Fruit fly (Drosophila melanogaster) whole organism, embryonic: ENCODE measurements around the gene CG17687.
A peak's percentile ranks its signal among the peaks of the same experiment; 100 is the strongest.

Source experiments
- Abd-B ChIP-seq: fragments of 200-800 bp; sonication (Bioruptor generic); optimal IDR thresholded peaks from 2 replicates; lab custom pipeline; 2018; ENCODE audit warnings: missing biosample characterization, mild to moderate bottlenecking, missing genetic modification characterization, moderate library complexity
- BEAF-32 ChIP-seq: fragments of 200-800 bp; sonication (Bioruptor generic); optimal IDR thresholded peaks from 3 replicates; lab custom pipeline; 2017; ENCODE audit warnings: missing biosample characterization, missing genetic modification characterization, mild to moderate bottlenecking, moderate library complexity, missing genetic modification reagents
- CG1024 ChIP-seq: fragments of 200-800 bp; sonication (Bioruptor generic); IDR thresholded peaks from 2 replicates; pipeline ENCODE4 v1.3.6; 2022; ENCODE audit warnings: missing biosample characterization, missing genetic modification characterization
- CG10321 ChIP-seq: fragments of 200-800 bp; sonication (Bioruptor generic); IDR thresholded peaks from 2 replicates; pipeline ENCODE4 v1.3.6; 2022; ENCODE audit warnings: missing biosample characterization, missing genetic modification characterization
- CG11456 ChIP-seq: fragments of 200-800 bp; sonication (Bioruptor generic); IDR thresholded peaks from 3 replicates; pipeline ENCODE4 v1.3.6; 2022; ENCODE audit warnings: missing biosample characterization, missing genetic modification characterization
- CG1603 ChIP-seq: fragments of 200-800 bp; sonication (Bioruptor generic); optimal IDR thresholded peaks from 2 replicates; lab custom pipeline; 2019; ENCODE audit warnings: missing biosample characterization, mild to moderate bottlenecking, missing genetic modification characterization, moderate library complexity
- CG16815 ChIP-seq: fragments of 200-800 bp; sonication (Bioruptor generic); optimal IDR thresholded peaks from 3 replicates; lab custom pipeline; 2017; ENCODE audit warnings: missing biosample characterization, mild to moderate bottlenecking, missing genetic modification characterization
- CG18476 ChIP-seq: fragments of 200-800 bp; sonication (Bioruptor generic); optimal IDR thresholded peaks from 2 replicates; lab custom pipeline; 2016; ENCODE audit warnings: missing biosample characterization, mild to moderate bottlenecking, missing genetic modification characterization
- CG18764 ChIP-seq: fragments of 200-800 bp; sonication (Bioruptor generic); optimal IDR thresholded peaks from 3 replicates; lab custom pipeline; 2016; ENCODE audit warnings: missing biosample characterization, missing genetic modification characterization
- CG2129 ChIP-seq: fragments of 200-800 bp; sonication (Bioruptor generic); IDR thresholded peaks from 2 replicates; pipeline ENCODE4 v1.3.6; 2022; ENCODE audit warnings: missing biosample characterization, missing genetic modification characterization; ENCODE audit not compliant: partially characterized antibody
- CG2199 ChIP-seq: fragments of 200-800 bp; sonication (Bioruptor generic); IDR thresholded peaks from 3 replicates; pipeline ENCODE4 v1.3.6; 2022; ENCODE audit warnings: missing biosample characterization, missing genetic modification characterization
- CG34224 ChIP-seq: fragments of 200-800 bp; sonication (Bioruptor generic); IDR thresholded peaks from 3 replicates; pipeline ENCODE4 v1.3.6; 2022; ENCODE audit warnings: missing biosample characterization, missing genetic modification characterization; ENCODE audit not compliant: partially characterized antibody
- CG6683 ChIP-seq: fragments of 200-800 bp; sonication (Bioruptor generic); optimal IDR thresholded peaks from 2 replicates; lab custom pipeline; 2017; ENCODE audit warnings: missing biosample characterization, mild to moderate bottlenecking, missing genetic modification characterization, missing genetic modification reagents
- CG7786 ChIP-seq: fragments of 200-800 bp; sonication (Bioruptor generic); optimal IDR thresholded peaks from 2 replicates; lab custom pipeline; 2016; ENCODE audit warnings: missing biosample characterization, missing genetic modification characterization
- CG8924 ChIP-seq: fragments of 200-800 bp; optimal IDR thresholded peaks from 3 replicates; lab custom pipeline; 2019; ENCODE audit warnings: missing biosample characterization, mild to moderate bottlenecking, missing genetic modification characterization, moderate library complexity
- Dp ChIP-seq: fragments of 200-800 bp; sonication (Bioruptor generic); optimal IDR thresholded peaks from 2 replicates; lab custom pipeline; 2018; ENCODE audit warnings: missing biosample characterization, mild to moderate bottlenecking, missing genetic modification characterization, moderate library complexity
- E2f2 ChIP-seq: fragments of 200-800 bp; sonication (Bioruptor generic); IDR thresholded peaks from 2 replicates; pipeline ENCODE4 v1.3.6; 2022; ENCODE audit warnings: missing biosample characterization, missing genetic modification characterization
- H15 ChIP-seq: fragments of 200-800 bp; sonication (Bioruptor generic); IDR thresholded peaks from 3 replicates; pipeline ENCODE4 v1.3.6; 2022; ENCODE audit warnings: missing biosample characterization, missing genetic modification characterization
- Jarid2 ChIP-seq: fragments of 200-800 bp; sonication (Bioruptor generic); optimal IDR thresholded peaks from 3 replicates; lab custom pipeline; 2017; ENCODE audit warnings: mild to moderate bottlenecking, missing biosample characterization, missing genetic modification reagents, missing genetic modification characterization
- MESR4 ChIP-seq: fragments of 200-800 bp; sonication (Bioruptor generic); optimal IDR thresholded peaks from 2 replicates; lab custom pipeline; 2018; ENCODE audit warnings: missing biosample characterization, mild to moderate bottlenecking, missing genetic modification characterization, moderate library complexity
- NFAT ChIP-seq: fragments of 200-800 bp; sonication (Bioruptor generic); IDR thresholded peaks from 2 replicates; pipeline ENCODE4 v1.3.6; 2022; ENCODE audit warnings: missing biosample characterization, missing genetic modification characterization
- Nf-YC ChIP-seq: fragments of 200-800 bp; optimal IDR thresholded peaks from 3 replicates; lab custom pipeline; 2019; ENCODE audit warnings: missing biosample characterization, mild to moderate bottlenecking, missing genetic modification characterization, moderate library complexity
- Tbp ChIP-seq: fragments of >200 bp; optimal IDR thresholded peaks from 2 replicates; lab custom pipeline; 2018; ENCODE audit warnings: missing biosample characterization, missing genetic modification characterization
- YL-1 ChIP-seq: fragments of 200-800 bp; sonication (Bioruptor generic); optimal IDR thresholded peaks from 3 replicates; lab custom pipeline; 2017; ENCODE audit warnings: missing biosample characterization, mild to moderate bottlenecking, missing genetic modification characterization
- amos ChIP-seq: fragments of 200-800 bp; sonication (Bioruptor generic); IDR thresholded peaks from 2 replicates; pipeline ENCODE4 v1.3.6; 2022; ENCODE audit warnings: missing biosample characterization, missing genetic modification characterization; ENCODE audit not compliant: partially characterized antibody
- aop ChIP-seq: fragments of 200-800 bp; sonication (Bioruptor generic); IDR thresholded peaks from 2 replicates; pipeline ENCODE4 v1.3.6; 2022; ENCODE audit warnings: missing biosample characterization, missing genetic modification characterization
- ci ChIP-seq: fragments of 200-800 bp; sonication (Bioruptor generic); IDR thresholded peaks from 3 replicates; pipeline ENCODE4 v1.3.6; 2022; ENCODE audit warnings: missing biosample characterization, missing genetic modification characterization
- crp ChIP-seq, 2 experiments: fragments of 200-800 bp; sonication (Bioruptor generic); optimal IDR thresholded peaks; 2 replicates in 1 of 2; 3 replicates in 1 of 2; lab custom pipeline; 2017; ENCODE audit warnings: missing biosample characterization in 2 of 2, missing genetic modification characterization in 2 of 2, mild to moderate bottlenecking in 1 of 2, moderate library complexity in 1 of 2
- danr ChIP-seq: fragments of 200-800 bp; sonication (Bioruptor generic); IDR thresholded peaks from 2 replicates; pipeline ENCODE4 v1.3.6; 2022; ENCODE audit warnings: missing biosample characterization, missing genetic modification characterization
- dm ChIP-seq: fragments of 200-800 bp; sonication (Bioruptor generic); optimal IDR thresholded peaks from 3 replicates; lab custom pipeline; 2016; ENCODE audit warnings: missing biosample characterization, missing genetic modification characterization
- dmrt99B ChIP-seq: fragments of 200-800 bp; sonication (Bioruptor generic); optimal IDR thresholded peaks from 2 replicates; lab custom pipeline; 2018; ENCODE audit warnings: missing biosample characterization, mild to moderate bottlenecking, missing genetic modification characterization, moderate library complexity
- ems ChIP-seq: fragments of 200-800 bp; sonication (Bioruptor generic); optimal IDR thresholded peaks from 3 replicates; lab custom pipeline; 2016; ENCODE audit warnings: missing biosample characterization, missing genetic modification characterization
- gce ChIP-seq: fragments of 200-800 bp; sonication (Bioruptor generic); IDR thresholded peaks from 3 replicates; pipeline ENCODE4 v1.3.6; 2022; ENCODE audit warnings: missing biosample characterization, missing genetic modification characterization
- gem ChIP-seq: fragments of 200-800 bp; sonication (Bioruptor generic); optimal IDR thresholded peaks from 2 replicates; lab custom pipeline; 2019; ENCODE audit warnings: missing biosample characterization, mild to moderate bottlenecking, missing genetic modification characterization, moderate library complexity
- h ChIP-seq: fragments of >200 bp; optimal IDR thresholded peaks from 2 replicates; lab custom pipeline; 2017
- hbn ChIP-seq: fragments of 200-800 bp; sonication (Bioruptor generic); IDR thresholded peaks from 2 replicates; pipeline ENCODE4 v1.3.6; 2022; ENCODE audit warnings: missing biosample characterization, missing genetic modification characterization; ENCODE audit not compliant: partially characterized antibody
- jigr1 ChIP-seq: fragments of 200-800 bp; sonication (Bioruptor generic); IDR thresholded peaks from 3 replicates; pipeline ENCODE4 v1.3.6; 2022; ENCODE audit warnings: missing biosample characterization, missing genetic modification characterization
- jumu ChIP-seq: fragments of 200-800 bp; sonication (Bioruptor generic); optimal IDR thresholded peaks from 3 replicates; lab custom pipeline; 2016; ENCODE audit warnings: missing biosample characterization, missing genetic modification characterization
- knrl ChIP-seq: fragments of 200-800 bp; sonication (Bioruptor generic); IDR thresholded peaks from 3 replicates; pipeline ENCODE4 v1.3.6; 2022; ENCODE audit warnings: missing biosample characterization, missing genetic modification characterization; ENCODE audit not compliant: partially characterized antibody
- mam ChIP-seq: fragments of 200-800 bp; sonication (Bioruptor generic); optimal IDR thresholded peaks from 3 replicates; lab custom pipeline; 2016; ENCODE audit warnings: missing biosample characterization, missing genetic modification characterization
- nau ChIP-seq: fragments of 200-800 bp; sonication (Bioruptor generic); optimal IDR thresholded peaks from 3 replicates; lab custom pipeline; 2017; ENCODE audit warnings: missing biosample characterization, mild to moderate bottlenecking, missing genetic modification characterization, missing genetic modification reagents
- nmo ChIP-seq: fragments of 200-800 bp; sonication (Bioruptor generic); optimal IDR thresholded peaks from 2 replicates; lab custom pipeline; 2018; ENCODE audit warnings: missing biosample characterization, mild to moderate bottlenecking, missing genetic modification characterization, moderate library complexity
- phol ChIP-seq: fragments of 200-800 bp; sonication (Bioruptor generic); optimal IDR thresholded peaks from 3 replicates; lab custom pipeline; 2018; ENCODE audit warnings: missing biosample characterization, mild to moderate bottlenecking, missing genetic modification characterization, moderate library complexity
- sc ChIP-seq, 3 experiments: fragments of >200 bp in 2 of 3; fragments of 200-800 bp in 1 of 3; sonication (Bioruptor generic) in 1 of 3; optimal IDR thresholded peaks; 2 replicates in 2 of 3; 3 replicates in 1 of 3; lab custom pipeline; 2017; ENCODE audit warnings: mild to moderate bottlenecking in 1 of 3, missing biosample characterization in 1 of 3, missing genetic modification characterization in 1 of 3, missing genetic modification reagents in 1 of 3
- sr ChIP-seq: fragments of 200-800 bp; sonication (Bioruptor generic); IDR thresholded peaks from 3 replicates; pipeline ENCODE4 v1.3.6; 2022; ENCODE audit warnings: missing biosample characterization, missing genetic modification characterization
- tin ChIP-seq: fragments of 200-800 bp; sonication (Bioruptor generic); optimal IDR thresholded peaks from 3 replicates; lab custom pipeline; 2016; ENCODE audit warnings: missing biosample characterization, missing genetic modification characterization
- trem ChIP-seq: fragments of 200-800 bp; optimal IDR thresholded peaks from 3 replicates; lab custom pipeline; 2019; ENCODE audit warnings: missing biosample characterization, mild to moderate bottlenecking, missing genetic modification characterization, moderate library complexity
- ttk ChIP-seq: fragments of 200-800 bp; sonication (Bioruptor generic); IDR thresholded peaks from 2 replicates; pipeline ENCODE4 v2.1.2; 2022; ENCODE audit warnings: missing biosample characterization, missing genetic modification characterization
- vnd ChIP-seq: fragments of 200-800 bp; sonication (Bioruptor generic); IDR thresholded peaks from 3 replicates; pipeline ENCODE4 v1.3.6; 2022; ENCODE audit warnings: missing biosample characterization, missing genetic modification characterization; ENCODE audit not compliant: partially characterized antibody
- wor ChIP-seq: fragments of 200-800 bp; sonication (Bioruptor generic); IDR thresholded peaks from 2 replicates; pipeline ENCODE4 v1.3.6; 2022; ENCODE audit warnings: missing biosample characterization, missing genetic modification characterization

The CG17687 gene

dm6 chr3L:13387608-13388007 is 38.8 kb downstream of the CG17687 start, which contains the start of gene CG10171 (continued):
- TF ChIP-seq danr (GFP tag; lab: Robert Waterston, UW): no peak
- TF ChIP-seq CG16815 (GFP tag; lab: Kevin White, UChicago): no peak
- TF ChIP-seq CG34224 (GFP tag; lab: Robert Waterston, UW): no peak
- peak; percentile 50 for TF ChIP-seq Abd-B (GFP tag; lab: Kevin White, UChicago)
- TF ChIP-seq CG18476 (GFP tag; lab: Kevin White, UChicago): no peak
- TF ChIP-seq Nf-YC (tag; lab: Kevin White, UChicago): peak; percentile 0
- no peak for TF ChIP-seq gem
- TF ChIP-seq ttk (GFP tag; lab: Robert Waterston, UW): no peak
- peak; percentile 24 for TF ChIP-seq CG8924 (tag; lab: Kevin White, UChicago)
- peak; percentile 37; the same call in 1 of the 3 replicates for TF ChIP-seq ci (GFP tag; lab: Robert Waterston, UW)
- no peak for TF ChIP-seq Jarid2
- no peak for TF ChIP-seq wor (GFP tag; lab: Robert Waterston, UW)
- peak; percentile 35; the same call in 1 of the 2 replicates for TF ChIP-seq amos (GFP tag; lab: Robert Waterston, UW)
- no peak for TF ChIP-seq jumu (GFP tag; lab: Kevin White, UChicago)
- TF ChIP-seq CG2129: no peak
- no peak for TF ChIP-seq dmrt99B
- no peak for TF ChIP-seq crp (GFP tag; optimal IDR thresholded peaks at IDR 0.05; lab: Kevin White, UChicago)
- no peak for TF ChIP-seq dm (GFP tag; lab: Kevin White, UChicago)
- peak; percentile 21 for TF ChIP-seq BEAF-32 (GFP tag; lab: Kevin White, UChicago)
- TF ChIP-seq CG10321 (GFP tag; lab: Robert Waterston, UW): no peak
- TF ChIP-seq Dp (GFP tag; lab: Kevin White, UChicago): peak; percentile 67
- TF ChIP-seq MESR4 (GFP tag; lab: Kevin White, UChicago): peak; percentile 39
- no peak for TF ChIP-seq CG7786 (GFP tag; lab: Kevin White, UChicago)
- no peak for TF ChIP-seq H15 (GFP tag; lab: Robert Waterston, UW)
- TF ChIP-seq Tbp: no peak
- TF ChIP-seq CG18764 (GFP tag; lab: Kevin White, UChicago): no peak
- TF ChIP-seq mam: no peak
- TF ChIP-seq CG1603 (tag; lab: Kevin White, UChicago): peak; percentile 49
- TF ChIP-seq knrl (GFP tag; lab: Robert Waterston, UW): peak; percentile 39; the same call in 1 of the 3 replicates
- TF ChIP-seq ems (GFP tag; lab: Kevin White, UChicago): no peak
- peak; percentile 80 for TF ChIP-seq E2f2
- TF ChIP-seq phol (tag; lab: Kevin White, UChicago): peak; percentile 11
- TF ChIP-seq trem (tag; lab: Kevin White, UChicago): peak; percentile 20
- TF ChIP-seq nmo (GFP tag; lab: Kevin White, UChicago): peak; percentile 1
- TF ChIP-seq vnd (GFP tag; lab: Robert Waterston, UW): 0 out of 3 replicates have a peak, but pooled peaks have one; percentile 33
- no peak for TF ChIP-seq CG11456
- TF ChIP-seq aop: no peak
- no peak for TF ChIP-seq h (lab: Kevin White, UChicago)
- TF ChIP-seq sc (optimal IDR thresholded peaks at IDR 0.05; lab: Kevin White, UChicago): no peak
- TF ChIP-seq sc (GFP tag; optimal IDR thresholded peaks at IDR 0.05; lab: Kevin White, UChicago): no peak
- TF ChIP-seq CG2199: no peak
- no peak for TF ChIP-seq hbn (GFP tag; lab: Robert Waterston, UW)
- no peak for TF ChIP-seq nau (GFP tag; lab: Kevin White, UChicago)
- TF ChIP-seq CG6683: no peak
- peak; percentile 11; the same call in 1 of the 2 replicates for TF ChIP-seq NFAT (GFP tag; lab: Robert Waterston, UW)
- TF ChIP-seq sr (GFP tag; lab: Robert Waterston, UW): no peak
- no peak for TF ChIP-seq tin (GFP tag; lab: Kevin White, UChicago)
- TF ChIP-seq YL-1 (GFP tag; lab: Kevin White, UChicago): peak; percentile 46
- TF ChIP-seq jigr1: peak; percentile 49; the same call in 1 of the 3 replicates
- TF ChIP-seq gce (GFP tag; lab: Robert Waterston, UW): no peak
- TF ChIP-seq CG1024: no peak
